Worm (Caenorhabditis elegans): ENCODE results near the gene swan-1.

- TF ChIP-seq him-1 (tag; optimal IDR thresholded peaks at IDR 0.05), result no peak
- TF ChIP-seq W03F9.2 (tag; optimal IDR thresholded peaks at IDR 0.05), result no peak
Measured at ce11 chrV:13794046-13794445, 13.0 kb downstream of the swan-1 start.
